Worm (Caenorhabditis elegans) whole organism, L4/young adult: ENCODE data around the gene flp-25.

Experiments used
- dao-5 ChIP-seq: sonication (generic microtip); optimal IDR thresholded peaks from 2 replicates; lab custom pipeline; 2016; ENCODE audit warnings: missing genotype, missing genetic modification characterization, moderate library complexity, missing compliant biosample characterization
- him-1 ChIP-seq: sonication (generic microtip); optimal IDR thresholded peaks from 2 replicates; lab custom pipeline; 2016; ENCODE audit warnings: missing genotype, missing genetic modification reagents, missing genetic modification characterization, missing compliant biosample characterization

DNA sequence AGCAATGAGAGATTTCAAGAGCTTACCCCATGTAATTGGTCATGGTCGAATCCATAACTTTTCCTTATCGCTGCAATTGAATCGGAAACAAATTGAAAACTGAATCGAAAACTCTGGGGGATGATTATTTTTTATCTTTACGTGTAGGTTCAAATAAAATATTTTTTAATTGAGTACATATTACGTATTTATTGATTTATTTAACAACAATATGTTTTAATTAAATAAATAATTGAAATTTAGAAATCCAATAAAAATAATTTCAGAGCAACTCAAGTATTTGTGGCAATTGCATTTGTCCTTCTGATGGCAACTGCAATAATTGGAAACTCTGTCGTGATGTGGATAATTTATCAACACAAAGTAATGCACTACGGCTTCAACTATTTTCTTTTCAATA, 24.2 kb downstream of the flp-25 start, which contains the start of gene C38C10.3:
- TF ChIP-seq dao-5 (tag; lab: Kevin White, UChicago): no peak
- no peak for TF ChIP-seq him-1 (tag; lab: Kevin White, UChicago)
